Worm (Caenorhabditis elegans) whole organism, L4 larva: ENCODE data around the gene dyf-2.

Experiments
- F49E8.2 ChIP-seq: sonication (generic microtip); optimal IDR thresholded peaks from 2 replicates; lab custom pipeline; 2016; ENCODE audit warnings: missing compliant biosample characterization, mild to moderate bottlenecking, missing genetic modification characterization, borderline replicate concordance
- nhr-76 ChIP-seq: fragments of 150-350 bp; optimal IDR thresholded peaks from 2 replicates; lab custom pipeline; 2014; ENCODE audit warnings: missing biosample characterization, missing genetic modification characterization

ce11 chrIII:13694048-13694447 lies 7.8 kb upstream of the dyf-2 start:
- TF ChIP-seq F49E8.2 (tag; lab: Kevin White, UChicago), result no peak
- no peak for TF ChIP-seq nhr-76 (tag; lab: Kevin White, UChicago)
